Worm (Caenorhabditis elegans): ENCODE results near the gene coh-4.
A peak's percentile ranks its signal among the peaks of the same experiment; 100 is the strongest.

coh-4 gene

ce11 chrV:4192688-4193471 lies 17.4 kb upstream of the coh-4 start:
- TF ChIP-seq mes-2 (tag; optimal IDR thresholded peaks at IDR 0.05; ENCODE audit: poor library complexity, severe bottlenecking) = peak; percentile 16
- peak; percentile 8 for TF ChIP-seq mxl-3 (GFP tag; optimal IDR thresholded peaks at IDR 0.05)
- TF ChIP-seq spr-3 (GFP tag; optimal IDR thresholded peaks at IDR 0.05) = no peak
- TF ChIP-seq nhr-28 (tag; optimal IDR thresholded peaks at IDR 0.05) = peak; percentile 3
- TF ChIP-seq ceh-20 (GFP tag; IDR thresholded peaks at IDR 0.05) = peak; percentile 43; the same call in 1 of the 2 replicates
- TF ChIP-seq mxl-2 (GFP tag; conservative IDR thresholded peaks at IDR 0.05) = no peak
- peak; percentile 67 for TF ChIP-seq aha-1 (tag)
- peak; percentile 35; the same call in 1 of the 2 replicates for TF ChIP-seq dmd-6 (GFP tag; IDR thresholded peaks at IDR 0.05)

ce11 chrV:4190232-4190631 lies 14.8 kb upstream of the coh-4 start:
- TF ChIP-seq pha-4 (GFP tag; IDR thresholded peaks at IDR 0.05) = no peak
- no peak for TF ChIP-seq pha-4 (tag; optimal IDR thresholded peaks at IDR 0.05)
- 0 out of 2 replicates have a peak, but pooled peaks have one; percentile 22 for TF ChIP-seq vab-7 (GFP tag; IDR thresholded peaks at IDR 0.05)
- no peak for TF ChIP-seq ceh-28 (tag; optimal IDR thresholded peaks at IDR 0.05)
- TF ChIP-seq hmg-1.1 (GFP tag; IDR thresholded peaks at IDR 0.05) = peak; percentile 31; the same call in 1 of the 2 replicates
- TF ChIP-seq zip-11 (GFP tag; IDR thresholded peaks at IDR 0.05) = no peak
- no peak for TF ChIP-seq dpl-1 (GFP tag; optimal IDR thresholded peaks at IDR 0.05)
- no peak for TF ChIP-seq Y5F2A.4 (GFP tag; optimal IDR thresholded peaks at IDR 0.05)
- TF ChIP-seq ceh-82 (tag; optimal IDR thresholded peaks at IDR 0.05) = no peak
- 0 out of 2 replicates have a peak, but pooled peaks have one; percentile 84 for TF ChIP-seq zfp-3 (GFP tag; conservative IDR thresholded peaks at IDR 0.05)
- no peak for TF ChIP-seq spr-3 (GFP tag; optimal IDR thresholded peaks at IDR 0.05)
- peak; percentile 45 for TF ChIP-seq dmd-6 (GFP tag; IDR thresholded peaks at IDR 0.05)
- no peak for TF ChIP-seq T20F7.1 (GFP tag; optimal IDR thresholded peaks at IDR 0.05)
- TF ChIP-seq jun-1 (tag; optimal IDR thresholded peaks at IDR 0.05) = no peak
- TF ChIP-seq lin-38 (GFP tag; IDR thresholded peaks at IDR 0.05) = no peak
- TF ChIP-seq nhr-111 (GFP tag; optimal IDR thresholded peaks at IDR 0.05) = peak; percentile 32
- no peak for TF ChIP-seq nhr-11 (tag; optimal IDR thresholded peaks at IDR 0.05)
- TF ChIP-seq lin-15B (tag; optimal IDR thresholded peaks at IDR 0.05) = no peak
- no peak for TF ChIP-seq rbr-2 (tag; optimal IDR thresholded peaks at IDR 0.05)
- no peak for TF ChIP-seq Y105C5A.15 (GFP tag; IDR thresholded peaks at IDR 0.05)
- peak; percentile 46; the same call in 1 of the 2 replicates for TF ChIP-seq lin-29 (GFP tag; IDR thresholded peaks at IDR 0.05)
- TF ChIP-seq F37D6.2 (tag; optimal IDR thresholded peaks at IDR 0.05) = no peak
- no peak for TF ChIP-seq nhr-77 (tag; optimal IDR thresholded peaks at IDR 0.05)
- no peak for TF ChIP-seq daf-19 (GFP tag; conservative IDR thresholded peaks at IDR 0.05)
- TF ChIP-seq duxl-1 (tag; optimal IDR thresholded peaks at IDR 0.05; ENCODE audit: poor library complexity) = peak; percentile 21
- no peak for TF ChIP-seq ama-1 (optimal IDR thresholded peaks at IDR 0.05)
- TF ChIP-seq madf-5 (GFP tag; IDR thresholded peaks at IDR 0.05) = 0 out of 4 replicates have a peak, but pooled peaks of 1 of the 2 experiments have one; percentile 62
- TF ChIP-seq fos-1 (tag; optimal IDR thresholded peaks at IDR 0.05) = no peak
- TF ChIP-seq aha-1 (tag) = no peak
- TF ChIP-seq set-16 (GFP tag; IDR thresholded peaks at IDR 0.05) = peak; percentile 35; the same call in 1 of the 2 replicates
- TF ChIP-seq nhr-28 (tag; optimal IDR thresholded peaks at IDR 0.05) = no peak
- TF ChIP-seq lin-1 (GFP tag; IDR thresholded peaks at IDR 0.05) = no peak
- TF ChIP-seq ztf-11 (tag; optimal IDR thresholded peaks at IDR 0.05) = no peak
- TF ChIP-seq unc-62 (GFP tag; optimal IDR thresholded peaks at IDR 0.05 in 1 of 2) = no peak
- no peak for TF ChIP-seq unc-62 (tag; optimal IDR thresholded peaks at IDR 0.05)
- no peak for TF ChIP-seq F44E2.7 (GFP tag; IDR thresholded peaks at IDR 0.05)
- TF ChIP-seq attf-4 (tag; optimal IDR thresholded peaks at IDR 0.05) = no peak
- TF ChIP-seq nhr-6 (tag; optimal IDR thresholded peaks at IDR 0.05) = no peak
- TF ChIP-seq ceh-62 (tag; optimal IDR thresholded peaks at IDR 0.05) = no peak
- TF ChIP-seq php-3 (GFP tag; IDR thresholded peaks at IDR 0.05) = peak; percentile 12; the same call in 1 of the 2 replicates
- no peak for TF ChIP-seq egl-27 (tag; optimal IDR thresholded peaks at IDR 0.05)
- TF ChIP-seq T26A8.4 (GFP tag; IDR thresholded peaks at IDR 0.05) = peak; percentile 66
- TF ChIP-seq hlh-11 (tag; optimal IDR thresholded peaks at IDR 0.05) = no peak
- TF ChIP-seq egl-43 (GFP tag; IDR thresholded peaks at IDR 0.05) = peak; percentile 47; the same call in 1 of the 2 replicates
- TF ChIP-seq spr-1 (tag; optimal IDR thresholded peaks at IDR 0.05) = no peak

Measured in whole organism, L4 larva.